Fruit fly (Drosophila melanogaster) whole organism, prepupa: ENCODE measurements around the gene CG15742.

Experiments used
- CG10631 ChIP-seq: fragments of 200-800 bp; sonication (Bioruptor generic); optimal IDR thresholded peaks from 2 replicates; lab custom pipeline; 2016; ENCODE audit warnings: missing biosample characterization, missing genetic modification characterization
- CG10669 ChIP-seq: fragments of 200-800 bp; sonication (Bioruptor generic); optimal IDR thresholded peaks from 3 replicates; lab custom pipeline; 2018; ENCODE audit warnings: missing biosample characterization, mild to moderate bottlenecking, missing genetic modification characterization, moderate library complexity
- CG11294 ChIP-seq: fragments of 200-800 bp; sonication (Bioruptor generic); IDR thresholded peaks from 2 replicates; pipeline ENCODE4 v1.3.6; 2022; ENCODE audit warnings: missing biosample characterization, missing genetic modification characterization
- CG11902 ChIP-seq: fragments of 200-800 bp; sonication (Bioruptor generic); optimal IDR thresholded peaks from 3 replicates; lab custom pipeline; 2016; ENCODE audit warnings: missing biosample characterization, missing genetic modification characterization
- CG15336 ChIP-seq: fragments of 200-800 bp; sonication (Bioruptor generic); IDR thresholded peaks from 2 replicates; pipeline ENCODE4 v1.3.6; 2022; ENCODE audit warnings: missing biosample characterization, missing genetic modification characterization
- CG1621 ChIP-seq: fragments of 200-800 bp; sonication (Bioruptor generic); optimal IDR thresholded peaks from 3 replicates; lab custom pipeline; 2018; ENCODE audit warnings: missing biosample characterization, mild to moderate bottlenecking, missing genetic modification characterization
- CG16779 ChIP-seq: fragments of 200-800 bp; sonication (Bioruptor generic); optimal IDR thresholded peaks from 3 replicates; lab custom pipeline; 2017; ENCODE audit warnings: missing biosample characterization, mild to moderate bottlenecking, missing genetic modification characterization
- CG3032 ChIP-seq: fragments of 200-800 bp; optimal IDR thresholded peaks from 2 replicates; lab custom pipeline; 2019; ENCODE audit warnings: missing biosample characterization, mild to moderate bottlenecking, missing genetic modification characterization, moderate library complexity
- CG31627 ChIP-seq: fragments of 200-800 bp; sonication (Bioruptor generic); optimal IDR thresholded peaks from 3 replicates; lab custom pipeline; 2016; ENCODE audit warnings: missing biosample characterization, missing genetic modification characterization
- CG32006 ChIP-seq: fragments of 200-800 bp; sonication (Bioruptor generic); optimal IDR thresholded peaks from 3 replicates; lab custom pipeline; 2017; ENCODE audit warnings: missing biosample characterization, mild to moderate bottlenecking, missing genetic modification characterization
- CG3919 ChIP-seq: fragments of 200-800 bp; sonication (Bioruptor generic); optimal IDR thresholded peaks from 3 replicates; lab custom pipeline; 2016; ENCODE audit warnings: missing biosample characterization, missing genetic modification characterization
- CG4318 ChIP-seq: fragments of 200-800 bp; sonication (Bioruptor generic); optimal IDR thresholded peaks from 3 replicates; lab custom pipeline; 2017; ENCODE audit warnings: missing biosample characterization, mild to moderate bottlenecking, missing genetic modification characterization
- CG6163 ChIP-seq: fragments of 200-800 bp; sonication (Bioruptor generic); IDR thresholded peaks from 3 replicates; pipeline ENCODE4 v1.3.6; 2022; ENCODE audit warnings: missing biosample characterization, missing genetic modification characterization
- CG6276 ChIP-seq: fragments of 200-800 bp; sonication (Bioruptor generic); optimal IDR thresholded peaks from 2 replicates; lab custom pipeline; 2017; ENCODE audit warnings: missing biosample characterization, mild to moderate bottlenecking, missing genetic modification characterization
- CG6792 ChIP-seq: fragments of 200-800 bp; sonication (Bioruptor generic); optimal IDR thresholded peaks from 3 replicates; lab custom pipeline; 2016; ENCODE audit warnings: missing biosample characterization, missing genetic modification characterization
- CG6808 ChIP-seq: fragments of 200-800 bp; sonication (Bioruptor generic); optimal IDR thresholded peaks from 3 replicates; lab custom pipeline; 2017; ENCODE audit warnings: missing biosample characterization, missing genetic modification characterization, mild to moderate bottlenecking, moderate library complexity, missing genetic modification reagents
- CG8119 ChIP-seq: fragments of 200-800 bp; sonication (Bioruptor generic); IDR thresholded peaks from 3 replicates; pipeline ENCODE4 v1.3.6; 2022; ENCODE audit warnings: missing biosample characterization, missing genetic modification characterization
- CG8632 ChIP-seq: fragments of 200-800 bp; sonication (Bioruptor generic); optimal IDR thresholded peaks from 3 replicates; lab custom pipeline; 2016; ENCODE audit warnings: missing biosample characterization, missing genetic modification characterization
- CG9139 ChIP-seq: fragments of 200-800 bp; sonication (Bioruptor generic); optimal IDR thresholded peaks from 3 replicates; lab custom pipeline; 2017; ENCODE audit warnings: missing biosample characterization, mild to moderate bottlenecking, missing genetic modification characterization
- Eip75B ChIP-seq: fragments of 200-800 bp; sonication (Bioruptor generic); optimal IDR thresholded peaks from 3 replicates; lab custom pipeline; 2016; ENCODE audit warnings: missing biosample characterization, missing genetic modification characterization
- Eip78C ChIP-seq: fragments of 200-800 bp; sonication (Bioruptor generic); peaks from one replicate; lab custom pipeline; 2016; ENCODE audit warnings: missing biosample characterization, missing genetic modification characterization
- Eip93F ChIP-seq: fragments of 200-800 bp; sonication (Bioruptor generic); optimal IDR thresholded peaks from 2 replicates; lab custom pipeline; 2016; ENCODE audit warnings: missing biosample characterization, mild to moderate bottlenecking, missing genetic modification characterization
- Ets21C ChIP-seq: fragments of 200-800 bp; sonication (Bioruptor generic); optimal IDR thresholded peaks from 3 replicates; lab custom pipeline; 2016; ENCODE audit warnings: missing biosample characterization, missing genetic modification characterization
- Ets96B ChIP-seq: fragments of 200-800 bp; optimal IDR thresholded peaks from 2 replicates; lab custom pipeline; 2019; ENCODE audit warnings: missing biosample characterization, mild to moderate bottlenecking, missing genetic modification characterization, moderate library complexity
- Gug ChIP-seq: fragments of 200-800 bp; sonication (Bioruptor generic); IDR thresholded peaks from 2 replicates; pipeline ENCODE4 v1.3.6; 2022; ENCODE audit warnings: missing biosample characterization, missing genetic modification characterization
- Hr38 ChIP-seq: sonication (Bioruptor generic); optimal IDR thresholded peaks from 2 replicates; lab custom pipeline; 2016; ENCODE audit warnings: missing biosample characterization, missing genetic modification characterization
- Hr39 ChIP-seq: fragments of 200-800 bp; sonication (Bioruptor generic); optimal IDR thresholded peaks from 2 replicates; lab custom pipeline; 2016; ENCODE audit warnings: missing biosample characterization, missing genetic modification characterization
- Met ChIP-seq: fragments of 200-800 bp; sonication (Bioruptor generic); optimal IDR thresholded peaks from 3 replicates; lab custom pipeline; 2016; ENCODE audit warnings: missing biosample characterization, missing genetic modification characterization
- Smox ChIP-seq: fragments of 200-800 bp; sonication (Bioruptor generic); optimal IDR thresholded peaks from 3 replicates; lab custom pipeline; 2016; ENCODE audit warnings: missing biosample characterization, missing genetic modification characterization
- Sox14 ChIP-seq: fragments of 200-800 bp; sonication (Bioruptor generic); optimal IDR thresholded peaks from 3 replicates; lab custom pipeline; 2016; ENCODE audit warnings: missing biosample characterization, missing genetic modification characterization
- Sox15 ChIP-seq: fragments of 200-800 bp; sonication (Bioruptor generic); optimal IDR thresholded peaks from 3 replicates; lab custom pipeline; 2016; ENCODE audit warnings: missing biosample characterization, missing genetic modification characterization
- achi ChIP-seq: fragments of 200-800 bp; sonication (Bioruptor generic); optimal IDR thresholded peaks from 3 replicates; lab custom pipeline; 2016; ENCODE audit warnings: missing biosample characterization, missing genetic modification characterization
- cyc ChIP-seq: fragments of 200-800 bp; sonication (Bioruptor generic); optimal IDR thresholded peaks from 3 replicates; lab custom pipeline; 2016; ENCODE audit warnings: missing biosample characterization, missing genetic modification characterization
- dac ChIP-seq: fragments of 200-800 bp; sonication (Bioruptor generic); optimal IDR thresholded peaks from 2 replicates; lab custom pipeline; 2017; ENCODE audit warnings: missing biosample characterization, mild to moderate bottlenecking, missing genetic modification characterization
- dsx ChIP-seq: fragments of 200-800 bp; optimal IDR thresholded peaks from 3 replicates; lab custom pipeline; 2019; ENCODE audit warnings: missing biosample characterization, mild to moderate bottlenecking, missing genetic modification characterization, moderate library complexity; ENCODE audit not compliant: poor library complexity, severe bottlenecking
- eg ChIP-seq: fragments of 200-800 bp; sonication (Bioruptor generic); IDR thresholded peaks from 3 replicates; pipeline ENCODE4 v1.3.6; 2022; ENCODE audit warnings: missing biosample characterization, missing genetic modification characterization
- esn ChIP-seq: fragments of 200-800 bp; sonication (Bioruptor generic); optimal IDR thresholded peaks from 2 replicates; lab custom pipeline; 2016; ENCODE audit warnings: missing biosample characterization, mild to moderate bottlenecking, missing genetic modification characterization, moderate library complexity
- fd59A ChIP-seq: fragments of 200-800 bp; sonication (Bioruptor generic); optimal IDR thresholded peaks from 2 replicates; lab custom pipeline; 2017; ENCODE audit warnings: missing biosample characterization, mild to moderate bottlenecking, missing genetic modification characterization, missing genetic modification reagents
- fd85E ChIP-seq: fragments of 200-800 bp; sonication (Bioruptor generic); optimal IDR thresholded peaks from 3 replicates; lab custom pipeline; 2016; ENCODE audit warnings: missing biosample characterization, missing genetic modification characterization
- fkh ChIP-seq: fragments of 200-800 bp; sonication (Bioruptor generic); optimal IDR thresholded peaks from 3 replicates; lab custom pipeline; 2017; ENCODE audit warnings: missing biosample characterization, mild to moderate bottlenecking, missing genetic modification characterization, moderate library complexity
- pdm3 ChIP-seq: fragments of 200-800 bp; sonication (Bioruptor generic); optimal IDR thresholded peaks from 3 replicates; lab custom pipeline; 2016; ENCODE audit warnings: missing biosample characterization, missing genetic modification characterization
- ss ChIP-seq, 2 experiments: fragments of 200-800 bp; sonication (Bioruptor generic); optimal IDR thresholded peaks; 2 replicates in 1 of 2; 3 replicates in 1 of 2; lab custom pipeline; 2017 to 2018; ENCODE audit warnings: mild to moderate bottlenecking in 2 of 2, missing biosample characterization in 2 of 2, missing genetic modification characterization in 2 of 2, moderate library complexity in 1 of 2
- svp ChIP-seq: fragments of 200-800 bp; sonication (Bioruptor generic); peaks from one replicate; lab custom pipeline; 2016; ENCODE audit warnings: missing biosample characterization, missing genetic modification characterization
- topi ChIP-seq: fragments of 200-800 bp; sonication (Bioruptor generic); optimal IDR thresholded peaks from 3 replicates; lab custom pipeline; 2016; ENCODE audit warnings: missing biosample characterization, missing genetic modification characterization
- vri ChIP-seq: fragments of 200-800 bp; sonication (Bioruptor generic); optimal IDR thresholded peaks from 3 replicates; lab custom pipeline; 2016; ENCODE audit warnings: missing biosample characterization, mild to moderate bottlenecking, missing genetic modification characterization

The CG15742 gene

dm6 chrX:13244462-13244861, 13.8 kb downstream of the CG15742 start (continued):
- TF ChIP-seq CG16779 (tag; lab: Kevin White, UChicago) = peak; percentile 26
- TF ChIP-seq CG8632 (GFP tag; lab: Kevin White, UChicago) = peak; percentile 77
- TF ChIP-seq CG6163 (GFP tag; lab: Robert Waterston, UW) = peak; percentile 88
- peak; percentile 72 for TF ChIP-seq Sox15 (GFP tag; lab: Kevin White, UChicago)
- peak; percentile 76 for TF ChIP-seq CG32006
- peak; percentile 80 for TF ChIP-seq CG10669 (GFP tag; lab: Kevin White, UChicago)
- peak; percentile 79 for TF ChIP-seq Ets96B
- TF ChIP-seq Eip93F (GFP tag; lab: Kevin White, UChicago) = no peak
- TF ChIP-seq Smox (GFP tag; lab: Kevin White, UChicago) = peak; percentile 75
- TF ChIP-seq Eip75B = peak; percentile 83
- peak; percentile 70 for TF ChIP-seq Ets21C (GFP tag; lab: Kevin White, UChicago)
- TF ChIP-seq CG8119 (GFP tag; lab: Robert Waterston, UW) = peak; percentile 77
- TF ChIP-seq eg (GFP tag; lab: Robert Waterston, UW) = peak; percentile 75; the same call in 2 of the 3 replicates
- TF ChIP-seq CG6792 = peak; percentile 83
- TF ChIP-seq ss (GFP tag; optimal IDR thresholded peaks at IDR 0.05; lab: Kevin White, UChicago) = peak; percentile 50 to 74

dm6 chrX:13243726-13244323, 14.5 kb downstream of the CG15742 start:
- no peak for TF ChIP-seq CG10669 (GFP tag; lab: Kevin White, UChicago)
- no peak for TF ChIP-seq CG4318
- no peak for TF ChIP-seq CG6808 (GFP tag; lab: Kevin White, UChicago)
- TF ChIP-seq CG31627 (GFP tag; lab: Kevin White, UChicago) = no peak
- no peak for TF ChIP-seq CG6792
- TF ChIP-seq Eip78C (GFP tag; lab: Kevin White, UChicago) = peak; percentile 63
- no peak for TF ChIP-seq Ets21C (GFP tag; lab: Kevin White, UChicago)
- TF ChIP-seq CG3032 (tag; lab: Kevin White, UChicago) = no peak
- TF ChIP-seq CG3919 = no peak
- TF ChIP-seq CG6163 (GFP tag; lab: Robert Waterston, UW) = 0 out of 3 replicates have a peak, but pooled peaks have one; percentile 12
- no peak for TF ChIP-seq Sox15 (GFP tag; lab: Kevin White, UChicago)
- TF ChIP-seq CG11902 (GFP tag; lab: Kevin White, UChicago) = no peak
- TF ChIP-seq Hr38 (GFP tag; lab: Kevin White, UChicago) = no peak
- TF ChIP-seq dsx (GFP tag; lab: Kevin White, UChicago) = no peak
- peak; percentile 28 for TF ChIP-seq fkh
- no peak for TF ChIP-seq Eip93F (GFP tag; lab: Kevin White, UChicago)
- peak; percentile 10 for TF ChIP-seq CG6276 (GFP tag; lab: Kevin White, UChicago)
- no peak for TF ChIP-seq topi
- no peak for TF ChIP-seq CG9139 (GFP tag; lab: Kevin White, UChicago)
- TF ChIP-seq fd85E (GFP tag; lab: Kevin White, UChicago) = no peak
- TF ChIP-seq Met (GFP tag; lab: Kevin White, UChicago) = no peak
- TF ChIP-seq CG1621 (tag; lab: Kevin White, UChicago) = no peak
- TF ChIP-seq CG32006 = peak; percentile 6
- TF ChIP-seq Eip75B = no peak
- TF ChIP-seq Ets96B = no peak
- TF ChIP-seq CG10631 (GFP tag; lab: Kevin White, UChicago) = no peak
- TF ChIP-seq vri (GFP tag; lab: Kevin White, UChicago) = peak; percentile 5
- peak; percentile 21; the same call in 1 of the 3 replicates for TF ChIP-seq CG8119 (GFP tag; lab: Robert Waterston, UW)
- TF ChIP-seq fd59A (GFP tag; lab: Kevin White, UChicago) = no peak
- no peak for TF ChIP-seq esn (GFP tag; lab: Kevin White, UChicago)
- no peak for TF ChIP-seq Sox14 (GFP tag; lab: Kevin White, UChicago)
- no peak for TF ChIP-seq cyc
- TF ChIP-seq eg (GFP tag; lab: Robert Waterston, UW) = no peak
- no peak for TF ChIP-seq CG8632 (GFP tag; lab: Kevin White, UChicago)
- no peak for TF ChIP-seq Hr39 (GFP tag; lab: Kevin White, UChicago)
- TF ChIP-seq svp (GFP tag; lab: Kevin White, UChicago) = peak; percentile 41
- TF ChIP-seq pdm3 (GFP tag; lab: Kevin White, UChicago) = no peak
- TF ChIP-seq CG15336 (GFP tag; lab: Robert Waterston, UW) = peak; percentile 45; the same call in 1 of the 2 replicates
- peak in 1 of 2 experiments; percentile 29 for TF ChIP-seq ss (GFP tag; optimal IDR thresholded peaks at IDR 0.05; lab: Kevin White, UChicago)
- TF ChIP-seq dac (GFP tag; lab: Kevin White, UChicago) = no peak
- TF ChIP-seq CG11294 (GFP tag; lab: Robert Waterston, UW) = no peak
- no peak for TF ChIP-seq Gug
- TF ChIP-seq achi (GFP tag; lab: Kevin White, UChicago) = no peak
